Worm (Caenorhabditis elegans): Measurements from ENCODE around the gene F28B4.1.

DNA sequence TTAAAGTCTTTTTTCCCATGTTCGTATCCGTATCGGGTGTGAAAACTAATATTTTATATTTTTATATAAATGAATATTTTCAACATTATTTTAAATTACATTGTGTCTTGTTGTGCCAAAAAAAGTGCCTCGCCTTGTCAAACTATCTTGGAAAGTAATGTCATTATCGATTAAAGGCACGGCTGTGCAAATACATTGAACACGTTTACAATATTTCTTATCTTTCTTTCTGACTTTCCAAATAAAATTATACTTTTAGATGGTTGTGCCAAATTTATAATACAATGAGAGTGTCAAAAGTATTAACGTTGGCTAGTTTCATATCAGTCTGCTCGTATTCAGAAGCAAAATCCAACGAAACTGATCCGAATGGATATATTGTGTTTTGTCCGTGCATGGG is 39.3 kb upstream of the F28B4.1 start, which contains the start of gene pfut-1:
- TF ChIP-seq scrt-1 (GFP tag; IDR thresholded peaks at IDR 0.05) = no peak
- TF ChIP-seq ama-1 (optimal IDR thresholded peaks at IDR 0.05) = no peak
- TF ChIP-seq ceh-36 (tag; optimal IDR thresholded peaks at IDR 0.05) = no peak
- TF ChIP-seq tbx-11 (GFP tag; IDR thresholded peaks at IDR 0.05) = no peak
- TF ChIP-seq pes-1 (GFP tag; IDR thresholded peaks at IDR 0.05) = no peak
- no peak for TF ChIP-seq ets-7 (tag; optimal IDR thresholded peaks at IDR 0.05)
- TF ChIP-seq flt-1 (GFP tag; IDR thresholded peaks at IDR 0.05) = no peak
- no peak for TF ChIP-seq hmg-4 (GFP tag; optimal IDR thresholded peaks at IDR 0.05)
- TF ChIP-seq hmbx-1 (tag; optimal IDR thresholded peaks at IDR 0.05) = no peak
- TF ChIP-seq hnd-1 (tag; optimal IDR thresholded peaks at IDR 0.05) = no peak
- no peak for TF ChIP-seq tra-4 (tag; optimal IDR thresholded peaks at IDR 0.05)
- TF ChIP-seq tbx-37 (GFP tag; conservative IDR thresholded peaks at IDR 0.05) = no peak
